Worm (Caenorhabditis elegans) whole organism, young adult: ENCODE measurements around the gene sqv-3.
A peak's percentile ranks its signal among the peaks of the same experiment; 100 is the strongest.

ENCODE experiments used
- B0019.2 ChIP-seq: fragments of 200-800 bp; sonication (Bioruptor generic); conservative IDR thresholded peaks from 2 replicates; pipeline ENCODE4 v1.3.6; 2022; ENCODE audit warnings: missing genetic modification reagents, missing genetic modification characterization, missing compliant biosample characterization
- C06A6.2 ChIP-seq: fragments of 200-800 bp; sonication (Bioruptor generic); conservative IDR thresholded peaks from 2 replicates; pipeline ENCODE4 v1.3.6; 2022; ENCODE audit warnings: missing genetic modification characterization, missing compliant biosample characterization
- F10E7.11 ChIP-seq: sonication (generic microtip); optimal IDR thresholded peaks from 2 replicates; lab custom pipeline; 2017; ENCODE audit warnings: mild to moderate bottlenecking, missing genetic modification characterization, moderate library complexity, missing compliant biosample characterization
- F22D6.2 ChIP-seq: sonication (generic microtip); optimal IDR thresholded peaks from 2 replicates; lab custom pipeline; 2016; ENCODE audit warnings: mild to moderate bottlenecking, missing genetic modification characterization, missing compliant biosample characterization
- F33H1.4 ChIP-seq: fragments of 200-800 bp; sonication (Bioruptor generic); IDR thresholded peaks from 2 replicates; pipeline ENCODE4 v1.3.6; 2022; ENCODE audit warnings: missing genetic modification reagents, missing genetic modification characterization, missing compliant biosample characterization
- F39B2.1 ChIP-seq: fragments of 200-800 bp; sonication (Bioruptor generic); IDR thresholded peaks from 2 replicates; pipeline ENCODE4 v1.3.6; 2022; ENCODE audit warnings: missing genetic modification reagents, missing genetic modification characterization, missing compliant biosample characterization
- K12H6.12 ChIP-seq: fragments of 200-800 bp; sonication (Bioruptor generic); optimal IDR thresholded peaks from 2 replicates; lab custom pipeline; 2018; ENCODE audit warnings: mild to moderate bottlenecking, missing genetic modification characterization, missing compliant biosample characterization
- T07F8.4 ChIP-seq: sonication (generic microtip); optimal IDR thresholded peaks from 2 replicates; lab custom pipeline; 2016; ENCODE audit warnings: mild to moderate bottlenecking, missing genetic modification characterization, moderate library complexity, missing compliant biosample characterization
- Y53F4B.3 ChIP-seq: fragments of 200-800 bp; sonication (Bioruptor generic); IDR thresholded peaks from 2 replicates; pipeline ENCODE4 v1.3.6; 2022; ENCODE audit warnings: missing genetic modification reagents, missing genetic modification characterization, missing compliant biosample characterization
- Y53G8AR.9 ChIP-seq: fragments of 200-800 bp; sonication (Bioruptor generic); conservative IDR thresholded peaks from 2 replicates; pipeline ENCODE4 v1.3.6; 2022; ENCODE audit warnings: missing genetic modification reagents, missing genetic modification characterization, missing compliant biosample characterization
- Y95B8A.8 ChIP-seq: fragments of 200-800 bp; sonication (Bioruptor generic); IDR thresholded peaks from 2 replicates; pipeline ENCODE4 v1.3.6; 2022; ENCODE audit warnings: missing genetic modification reagents, missing genetic modification characterization, missing compliant biosample characterization
- ZK185.1 ChIP-seq: sonication (generic microtip); optimal IDR thresholded peaks from 2 replicates; lab custom pipeline; 2016; ENCODE audit warnings: mild to moderate bottlenecking, missing genetic modification characterization, missing compliant biosample characterization; ENCODE audit not compliant: poor library complexity, severe bottlenecking
- ama-1 ChIP-seq, 3 experiments: fragments of 150-350 bp in 1 of 3; sonication (generic microtip) in 2 of 3; optimal IDR thresholded peaks; 2 replicates each; lab custom pipeline; 2014 to 2018; ENCODE audit warnings: missing biosample characterization in 2 of 3, missing genetic modification characterization in 2 of 3, missing genetic modification reagents in 2 of 3
- atf-7 ChIP-seq: sonication (generic microtip); optimal IDR thresholded peaks from 2 replicates; lab custom pipeline; 2017; ENCODE audit warnings: mild to moderate bottlenecking, missing genetic modification characterization, missing compliant biosample characterization
- athp-1 ChIP-seq: sonication (generic microtip); optimal IDR thresholded peaks from 2 replicates; lab custom pipeline; 2017; ENCODE audit warnings: mild to moderate bottlenecking, missing genetic modification characterization, missing compliant biosample characterization
- ceh-100 ChIP-seq: fragments of 200-800 bp; sonication (Bioruptor generic); IDR thresholded peaks from 2 replicates; pipeline ENCODE4 v1.3.6; 2022; ENCODE audit warnings: missing genetic modification reagents, missing genetic modification characterization, missing compliant biosample characterization
- dpff-1 ChIP-seq: sonication (generic microtip); optimal IDR thresholded peaks from 2 replicates; lab custom pipeline; 2017; ENCODE audit warnings: mild to moderate bottlenecking, missing genetic modification characterization, missing compliant biosample characterization
- egl-44 ChIP-seq: fragments of 200-800 bp; sonication (Bioruptor generic); IDR thresholded peaks from 2 replicates; pipeline ENCODE4 v1.3.6; 2022; ENCODE audit warnings: missing genetic modification reagents, missing genetic modification characterization, missing compliant biosample characterization
- ekl-4 ChIP-seq: fragments of 200-800 bp; sonication (Bioruptor generic); IDR thresholded peaks from 2 replicates; pipeline ENCODE4 v1.3.6; 2022; ENCODE audit warnings: missing genetic modification reagents, missing genetic modification characterization, missing compliant biosample characterization
- ets-4 ChIP-seq: fragments of 200-800 bp; sonication (Bioruptor generic); optimal IDR thresholded peaks from 2 replicates; lab custom pipeline; 2018; ENCODE audit warnings: mild to moderate bottlenecking, missing genetic modification characterization, missing compliant biosample characterization
- fkh-3 ChIP-seq: sonication (generic microtip); optimal IDR thresholded peaks from 2 replicates; lab custom pipeline; 2016; ENCODE audit warnings: mild to moderate bottlenecking, missing genetic modification characterization, missing compliant biosample characterization
- him-1 ChIP-seq: sonication (generic microtip); optimal IDR thresholded peaks from 2 replicates; lab custom pipeline; 2016; ENCODE audit warnings: missing genotype, missing genetic modification reagents, missing genetic modification characterization, missing compliant biosample characterization
- hlh-12 ChIP-seq: sonication (generic microtip); optimal IDR thresholded peaks from 2 replicates; lab custom pipeline; 2016; ENCODE audit warnings: missing genetic modification characterization, missing compliant biosample characterization
- hmg-1.2 ChIP-seq: fragments of 200-800 bp; sonication (Bioruptor generic); IDR thresholded peaks from 2 replicates; pipeline ENCODE4 v1.3.6; 2022; ENCODE audit warnings: missing genetic modification reagents, missing genetic modification characterization, missing compliant biosample characterization
- let-526 ChIP-seq: fragments of 200-800 bp; sonication (Bioruptor generic); IDR thresholded peaks from 2 replicates; pipeline ENCODE4 v1.3.6; 2022; ENCODE audit warnings: missing genetic modification reagents, missing genetic modification characterization, missing compliant biosample characterization
- lin-35 ChIP-seq, 3 experiments: fragments of 150-350 bp in 2 of 3; sonication (generic microtip) in 1 of 3; optimal IDR thresholded peaks; 2 replicates each; lab custom pipeline; 2014 to 2018; ENCODE audit warnings: missing biosample characterization in 3 of 3, missing genetic modification characterization in 3 of 3, missing genetic modification reagents in 3 of 3
- lin-54 ChIP-seq: fragments of 200-800 bp; sonication (Bioruptor generic); optimal IDR thresholded peaks from 2 replicates; lab custom pipeline; 2018; ENCODE audit warnings: mild to moderate bottlenecking, missing genetic modification characterization, missing compliant biosample characterization
- lir-1 ChIP-seq: fragments of 200-800 bp; sonication (Bioruptor generic); conservative IDR thresholded peaks from 2 replicates; pipeline ENCODE4 v1.3.6; 2022; ENCODE audit warnings: missing genetic modification reagents, missing genetic modification characterization, missing compliant biosample characterization
- madf-3 ChIP-seq: fragments of 200-800 bp; sonication (Bioruptor generic); IDR thresholded peaks from 2 replicates; pipeline ENCODE4 v1.3.6; 2022; ENCODE audit warnings: missing genetic modification reagents, missing genetic modification characterization, missing compliant biosample characterization
- madf-6 ChIP-seq: fragments of 200-800 bp; sonication (Bioruptor generic); IDR thresholded peaks from 2 replicates; pipeline ENCODE4 v1.3.6; 2022; ENCODE audit warnings: missing genetic modification reagents, missing genetic modification characterization, missing compliant biosample characterization
- mcd-1 ChIP-seq: fragments of 200-800 bp; sonication (Bioruptor generic); IDR thresholded peaks from 2 replicates; pipeline ENCODE4 v1.3.6; 2022; ENCODE audit warnings: missing genetic modification reagents, missing genetic modification characterization, missing compliant biosample characterization
- mel-28 ChIP-seq: sonication (generic microtip); optimal IDR thresholded peaks from 2 replicates; lab custom pipeline; 2016; ENCODE audit warnings: borderline replicate concordance, mild to moderate bottlenecking, missing genetic modification characterization, missing compliant biosample characterization
- nfya-1 ChIP-seq: sonication (generic microtip); optimal IDR thresholded peaks from 2 replicates; lab custom pipeline; 2017; ENCODE audit warnings: antibody characterized with exemption, missing compliant biosample characterization, missing genetic modification characterization, borderline replicate concordance; ENCODE audit not compliant: insufficient read depth
- nhr-120 ChIP-seq: fragments of 200-800 bp; sonication (Bioruptor generic); IDR thresholded peaks from 2 replicates; pipeline ENCODE4 v1.3.6; 2022; ENCODE audit warnings: missing genetic modification characterization, missing compliant biosample characterization
- nhr-80 ChIP-seq: sonication (generic microtip); optimal IDR thresholded peaks from 2 replicates; lab custom pipeline; 2016; ENCODE audit warnings: missing genetic modification characterization, missing compliant biosample characterization
- pbrm-1 ChIP-seq: fragments of 200-800 bp; sonication (Bioruptor generic); IDR thresholded peaks from 2 replicates; pipeline ENCODE4 v1.3.6; 2022; ENCODE audit warnings: missing genetic modification reagents, missing genetic modification characterization, missing compliant biosample characterization
- repo-1 ChIP-seq: sonication (generic microtip); optimal IDR thresholded peaks from 2 replicates; lab custom pipeline; 2017; ENCODE audit warnings: mild to moderate bottlenecking, missing genetic modification characterization, missing compliant biosample characterization
- sea-2 ChIP-seq: fragments of 200-800 bp; sonication (Bioruptor generic); IDR thresholded peaks from 2 replicates; pipeline ENCODE4 v1.3.6; 2022; ENCODE audit warnings: missing genetic modification characterization, missing compliant biosample characterization
- somi-1 ChIP-seq: fragments of 200-800 bp; sonication (Bioruptor generic); optimal IDR thresholded peaks from 2 replicates; lab custom pipeline; 2018; ENCODE audit warnings: mild to moderate bottlenecking, missing genetic modification characterization, missing compliant biosample characterization
- unc-62 ChIP-seq: fragments of 150-350 bp; optimal IDR thresholded peaks from 2 replicates; lab custom pipeline; 2014; ENCODE audit warnings: missing biosample characterization, missing genetic modification reagents, missing genetic modification characterization
- xnd-1 ChIP-seq: sonication (generic microtip); optimal IDR thresholded peaks from 2 replicates; lab custom pipeline; 2016; ENCODE audit warnings: missing genotype, missing genetic modification reagents, missing genetic modification characterization, missing compliant biosample characterization
- zim-3 ChIP-seq: sonication (generic microtip); optimal IDR thresholded peaks from 2 replicates; lab custom pipeline; 2017; ENCODE audit warnings: mild to moderate bottlenecking, missing genetic modification characterization, moderate library complexity, missing compliant biosample characterization
- ztf-22 ChIP-seq: fragments of 200-800 bp; sonication (Bioruptor generic); optimal IDR thresholded peaks from 2 replicates; lab custom pipeline; 2018; ENCODE audit warnings: mild to moderate bottlenecking, missing genetic modification characterization, moderate library complexity, missing compliant biosample characterization
- ztf-25 ChIP-seq: fragments of 200-800 bp; sonication (Bioruptor generic); IDR thresholded peaks from 2 replicates; pipeline ENCODE4 v1.3.6; 2022; ENCODE audit warnings: missing genetic modification reagents, missing genetic modification characterization, missing compliant biosample characterization
- ztf-3 ChIP-seq: fragments of 200-800 bp; sonication (Bioruptor generic); optimal IDR thresholded peaks from 2 replicates; lab custom pipeline; 2018; ENCODE audit warnings: mild to moderate bottlenecking, missing genetic modification characterization, missing compliant biosample characterization

Gene sqv-3

ce11 chrIII:9827163-9827951, 47.2 kb upstream of the sqv-3 start, which contains the start of the genes ZK632.10 and ZK632.11 (continued):
- TF ChIP-seq Y53F4B.3 (GFP tag; lab: Robert Waterston, UW) (no peak), hmg-1.2 (GFP tag; lab: Robert Waterston, UW) (peak; percentile 44; the same call in 1 of the 2 replicates), ceh-100 (no peak), him-1 (tag; lab: Kevin White, UChicago) (no peak), sea-2 (no peak), mel-28 (tag; lab: Kevin White, UChicago) (no peak), Y53G8AR.9 (GFP tag; lab: Robert Waterston, UW) (peak; percentile 39; the same call in 1 of the 2 replicates), lin-35 (GFP tag; optimal IDR thresholded peaks at IDR 0.05; lab: Kevin White, UChicago) (no peak), nhr-120 (GFP tag; lab: Robert Waterston, UW) (no peak), somi-1 (GFP tag; lab: Kevin White, UChicago) (no peak), fkh-3 (tag; lab: Kevin White, UChicago) (no peak), F10E7.11 (tag; lab: Kevin White, UChicago) (no peak), Y95B8A.8 (no peak), lir-1 (GFP tag; lab: Robert Waterston, UW) (no peak), F39B2.1 (GFP tag; lab: Robert Waterston, UW) (0 out of 2 replicates have a peak, but pooled peaks have one; percentile 31), unc-62 (no peak), C06A6.2 (GFP tag; lab: Robert Waterston, UW) (no peak), B0019.2 (GFP tag; lab: Robert Waterston, UW) (no peak), ztf-25 (no peak)
- TF ChIP-seq, all 124 proteins: peak for 22

ce11 chrIII:9826005-9826404, 45.9 kb upstream of the sqv-3 start:
- TF ChIP-seq madf-6 (GFP tag; lab: Robert Waterston, UW) = 0 out of 2 replicates have a peak, but pooled peaks have one; percentile 8
- no peak for TF ChIP-seq T07F8.4
- no peak for TF ChIP-seq athp-1
- TF ChIP-seq xnd-1 (tag; lab: Kevin White, UChicago) = no peak
- TF ChIP-seq F33H1.4 = no peak
- 0 out of 2 replicates have a peak, but pooled peaks have one; percentile 25 for TF ChIP-seq hmg-1.2 (GFP tag; lab: Robert Waterston, UW)
- TF ChIP-seq let-526 (GFP tag; lab: Robert Waterston, UW) = peak; percentile 57; the same call in 1 of the 2 replicates
- TF ChIP-seq lin-35 (GFP tag; optimal IDR thresholded peaks at IDR 0.05; lab: Kevin White, UChicago) = peak in 1 of 3 experiments; percentile 44
- no peak for TF ChIP-seq zim-3
- no peak for TF ChIP-seq unc-62
- peak; percentile 40 for TF ChIP-seq repo-1 (tag; lab: Kevin White, UChicago)
- peak; percentile 11 for TF ChIP-seq nhr-80 (tag; lab: Kevin White, UChicago)
- TF ChIP-seq F39B2.1 (GFP tag; lab: Robert Waterston, UW) = no peak
- TF ChIP-seq dpff-1 = no peak
- 0 out of 2 replicates have a peak, but pooled peaks have one; percentile 35 for TF ChIP-seq ekl-4 (GFP tag; lab: Robert Waterston, UW)
- TF ChIP-seq atf-7 (tag; lab: Kevin White, UChicago) = peak; percentile 52
- no peak for TF ChIP-seq Y53F4B.3 (GFP tag; lab: Robert Waterston, UW)
- TF ChIP-seq pbrm-1 (GFP tag; lab: Robert Waterston, UW) = 0 out of 2 replicates have a peak, but pooled peaks have one; percentile 48
- TF ChIP-seq madf-3 (GFP tag; lab: Robert Waterston, UW) = no peak
- no peak for TF ChIP-seq ets-4 (GFP tag; lab: Kevin White, UChicago)
- TF ChIP-seq hlh-12 (tag; lab: Kevin White, UChicago) = no peak
- no peak for TF ChIP-seq ztf-3 (GFP tag; lab: Kevin White, UChicago)
- no peak for TF ChIP-seq ztf-22 (GFP tag; lab: Kevin White, UChicago)
- peak; percentile 50 for TF ChIP-seq K12H6.12
- no peak for TF ChIP-seq ZK185.1 (tag; lab: Kevin White, UChicago)
- no peak for TF ChIP-seq B0019.2 (GFP tag; lab: Robert Waterston, UW)
- TF ChIP-seq egl-44 (GFP tag; lab: Robert Waterston, UW) = no peak
- no peak for TF ChIP-seq F22D6.2
- no peak for TF ChIP-seq him-1 (tag; lab: Kevin White, UChicago)
- TF ChIP-seq lin-54 (GFP tag; lab: Kevin White, UChicago) = peak; percentile 39
- 0 out of 2 replicates have a peak, but pooled peaks have one; percentile 61 for TF ChIP-seq mcd-1
- TF ChIP-seq nfya-1 (tag; lab: Kevin White, UChicago) = no peak
- peak; percentile 79 for TF ChIP-seq ama-1 (optimal IDR thresholded peaks at IDR 0.05; lab: Kevin White, UChicago)
- TF ChIP-seq ama-1 (GFP tag; optimal IDR thresholded peaks at IDR 0.05; lab: Kevin White, UChicago) = no peak
